Fruit fly (Drosophila melanogaster) whole organism, embryonic: ENCODE measurements around the gene Arl5.

ENCODE experiments used
- CG10209 ChIP-seq: fragments of 200-800 bp; sonication (Bioruptor generic); optimal IDR thresholded peaks from 3 replicates; lab custom pipeline; 2017; ENCODE audit warnings: missing biosample characterization, mild to moderate bottlenecking, missing genetic modification characterization, missing genetic modification reagents
- CG10654 ChIP-seq: fragments of 200-800 bp; sonication (Bioruptor generic); optimal IDR thresholded peaks from 2 replicates; lab custom pipeline; 2016; ENCODE audit warnings: missing biosample characterization, missing genetic modification characterization
- CG11085 ChIP-seq: fragments of 200-800 bp; sonication (Bioruptor generic); IDR thresholded peaks from 2 replicates; pipeline ENCODE4 v1.3.6; 2022; ENCODE audit warnings: missing biosample characterization, missing genetic modification characterization
- CG11456 ChIP-seq: fragments of 200-800 bp; sonication (Bioruptor generic); IDR thresholded peaks from 3 replicates; pipeline ENCODE4 v1.3.6; 2022; ENCODE audit warnings: missing biosample characterization, missing genetic modification characterization
- CG12391 ChIP-seq: fragments of 200-800 bp; sonication (Bioruptor generic); optimal IDR thresholded peaks from 3 replicates; lab custom pipeline; 2018; ENCODE audit warnings: missing biosample characterization, mild to moderate bottlenecking, missing genetic modification characterization, moderate library complexity
- CG14441 ChIP-seq: fragments of 200-800 bp; sonication (Bioruptor generic); IDR thresholded peaks from 2 replicates; pipeline ENCODE4 v1.3.6; 2022; ENCODE audit warnings: missing biosample characterization, missing genetic modification characterization
- CG15479 ChIP-seq: fragments of 200-800 bp; sonication (Bioruptor generic); optimal IDR thresholded peaks from 3 replicates; lab custom pipeline; 2019; ENCODE audit warnings: missing biosample characterization, mild to moderate bottlenecking, missing genetic modification characterization, moderate library complexity
- CG17912 ChIP-seq: fragments of 200-800 bp; sonication (Bioruptor generic); optimal IDR thresholded peaks from 2 replicates; lab custom pipeline; 2018; ENCODE audit warnings: missing biosample characterization, mild to moderate bottlenecking, missing genetic modification characterization
- CG2889 ChIP-seq: fragments of 200-800 bp; sonication (Bioruptor generic); IDR thresholded peaks from 3 replicates; pipeline ENCODE4 v1.3.6; 2022; ENCODE audit warnings: missing biosample characterization, missing genetic modification characterization
- CG30020 ChIP-seq: fragments of 200-800 bp; optimal IDR thresholded peaks from 2 replicates; lab custom pipeline; 2019; ENCODE audit warnings: missing biosample characterization, mild to moderate bottlenecking, missing genetic modification characterization, moderate library complexity
- CG31388 ChIP-seq: fragments of 200-800 bp; sonication (Bioruptor generic); optimal IDR thresholded peaks from 2 replicates; lab custom pipeline; 2016; ENCODE audit warnings: missing biosample characterization, missing genetic modification characterization
- CG33213 ChIP-seq: fragments of 200-800 bp; sonication (Bioruptor generic); optimal IDR thresholded peaks from 3 replicates; lab custom pipeline; 2016; ENCODE audit warnings: missing biosample characterization, missing genetic modification characterization
- CG4707 ChIP-seq: fragments of 200-800 bp; sonication (Bioruptor generic); optimal IDR thresholded peaks from 2 replicates; lab custom pipeline; 2018; ENCODE audit warnings: missing biosample characterization, mild to moderate bottlenecking, missing genetic modification characterization, moderate library complexity
- CG6175 ChIP-seq: fragments of 200-800 bp; sonication (Bioruptor generic); IDR thresholded peaks from 3 replicates; pipeline ENCODE4 v1.3.6; 2022; ENCODE audit warnings: missing biosample characterization, missing genetic modification characterization
- CG6272 ChIP-seq: fragments of 200-800 bp; sonication (Bioruptor generic); IDR thresholded peaks from 2 replicates; pipeline ENCODE4 v1.3.6; 2022; ENCODE audit warnings: missing biosample characterization, missing genetic modification characterization
- CG7556 ChIP-seq: fragments of 200-800 bp; sonication (Bioruptor generic); optimal IDR thresholded peaks from 2 replicates; lab custom pipeline; 2017; ENCODE audit warnings: missing biosample characterization, mild to moderate bottlenecking, missing genetic modification characterization
- CG8281 ChIP-seq: fragments of 200-800 bp; sonication (Bioruptor generic); optimal IDR thresholded peaks from 2 replicates; lab custom pipeline; 2018; ENCODE audit warnings: missing biosample characterization, mild to moderate bottlenecking, missing genetic modification characterization, moderate library complexity
- CG8359 ChIP-seq: fragments of 200-800 bp; sonication (Bioruptor generic); optimal IDR thresholded peaks from 2 replicates; lab custom pipeline; 2017; ENCODE audit warnings: missing biosample characterization, mild to moderate bottlenecking, missing genetic modification characterization, borderline replicate concordance
- CG8478 ChIP-seq: fragments of >200 bp; optimal IDR thresholded peaks from 2 replicates; lab custom pipeline; 2018
- CG9797 ChIP-seq: fragments of 200-800 bp; sonication (Bioruptor generic); optimal IDR thresholded peaks from 3 replicates; lab custom pipeline; 2018; ENCODE audit warnings: missing biosample characterization, mild to moderate bottlenecking, missing genetic modification characterization
- Dll ChIP-seq: fragments of 200-800 bp; sonication (Bioruptor generic); IDR thresholded peaks from 4 replicates; pipeline ENCODE4 v1.3.6; 2022; ENCODE audit warnings: missing biosample characterization, missing genetic modification characterization; ENCODE audit not compliant: partially characterized antibody
- Fer2 ChIP-seq: fragments of 200-800 bp; sonication (Bioruptor generic); optimal IDR thresholded peaks from 2 replicates; lab custom pipeline; 2018; ENCODE audit warnings: missing biosample characterization, mild to moderate bottlenecking, missing genetic modification characterization, moderate library complexity
- HLHmδ ChIP-seq: fragments of 200-800 bp; sonication (Bioruptor generic); optimal IDR thresholded peaks from 2 replicates; lab custom pipeline; 2018; ENCODE audit warnings: missing biosample characterization, mild to moderate bottlenecking, missing genetic modification characterization, moderate library complexity
- Hr51 ChIP-seq, 2 experiments: fragments of 200-800 bp; sonication (Bioruptor generic); optimal IDR thresholded peaks; 2 replicates in 1 of 2; 3 replicates in 1 of 2; lab custom pipeline; 2016 to 2018; ENCODE audit warnings: missing biosample characterization in 2 of 2, missing genetic modification characterization in 2 of 2, mild to moderate bottlenecking in 1 of 2, moderate library complexity in 1 of 2
- Mes4 ChIP-seq: fragments of 200-800 bp; sonication (Bioruptor generic); optimal IDR thresholded peaks from 2 replicates; lab custom pipeline; 2016; ENCODE audit warnings: missing biosample characterization, missing genetic modification characterization
- Optix ChIP-seq: fragments of 200-800 bp; sonication (Bioruptor generic); IDR thresholded peaks from 3 replicates; pipeline ENCODE4 v1.3.6; 2022; ENCODE audit warnings: missing biosample characterization, missing genetic modification characterization
- Usf ChIP-seq: fragments of 200-800 bp; sonication (Bioruptor generic); optimal IDR thresholded peaks from 2 replicates; lab custom pipeline; 2017; ENCODE audit warnings: missing genotype, missing biosample characterization, missing genetic modification characterization
- YL-1 ChIP-seq: fragments of 200-800 bp; sonication (Bioruptor generic); optimal IDR thresholded peaks from 3 replicates; lab custom pipeline; 2017; ENCODE audit warnings: missing biosample characterization, mild to moderate bottlenecking, missing genetic modification characterization
- bigmax ChIP-seq: fragments of 200-800 bp; sonication (Bioruptor generic); optimal IDR thresholded peaks from 2 replicates; lab custom pipeline; 2018; ENCODE audit warnings: missing biosample characterization, mild to moderate bottlenecking, missing genetic modification characterization
- cas ChIP-seq: fragments of 200-800 bp; sonication (Bioruptor generic); IDR thresholded peaks from 2 replicates; pipeline ENCODE4 v1.3.6; 2022; ENCODE audit warnings: missing biosample characterization, missing genetic modification characterization
- ci ChIP-seq: fragments of 200-800 bp; sonication (Bioruptor generic); IDR thresholded peaks from 3 replicates; pipeline ENCODE4 v1.3.6; 2022; ENCODE audit warnings: missing biosample characterization, missing genetic modification characterization
- crol ChIP-seq: fragments of 200-800 bp; sonication (Bioruptor generic); IDR thresholded peaks from 2 replicates; pipeline ENCODE4 v1.3.6; 2022; ENCODE audit warnings: missing biosample characterization, missing genetic modification characterization
- da ChIP-seq: fragments of 200-800 bp; sonication (Bioruptor generic); optimal IDR thresholded peaks from 2 replicates; lab custom pipeline; 2016; ENCODE audit warnings: missing biosample characterization, missing genetic modification characterization
- dm ChIP-seq: fragments of 200-800 bp; sonication (Bioruptor generic); optimal IDR thresholded peaks from 3 replicates; lab custom pipeline; 2016; ENCODE audit warnings: missing biosample characterization, missing genetic modification characterization
- dmrt99B ChIP-seq: fragments of 200-800 bp; sonication (Bioruptor generic); optimal IDR thresholded peaks from 2 replicates; lab custom pipeline; 2018; ENCODE audit warnings: missing biosample characterization, mild to moderate bottlenecking, missing genetic modification characterization, moderate library complexity
- eyg ChIP-seq: fragments of 200-800 bp; sonication (Bioruptor generic); optimal IDR thresholded peaks from 3 replicates; lab custom pipeline; 2016; ENCODE audit warnings: missing biosample characterization, missing genetic modification characterization
- fd3F ChIP-seq: fragments of 200-800 bp; sonication (Bioruptor generic); optimal IDR thresholded peaks from 2 replicates; lab custom pipeline; 2018; ENCODE audit warnings: missing biosample characterization, mild to moderate bottlenecking, missing genetic modification characterization, moderate library complexity
- inv ChIP-seq: fragments of 200-800 bp; sonication (Bioruptor generic); IDR thresholded peaks from 2 replicates; pipeline ENCODE4 v1.3.6; 2022; ENCODE audit warnings: missing biosample characterization, missing genetic modification characterization; ENCODE audit not compliant: partially characterized antibody
- luna ChIP-seq: fragments of 200-800 bp; sonication (Bioruptor generic); optimal IDR thresholded peaks from 2 replicates; lab custom pipeline; 2016; ENCODE audit warnings: missing biosample characterization, missing genetic modification characterization
- mam ChIP-seq: fragments of 200-800 bp; sonication (Bioruptor generic); optimal IDR thresholded peaks from 3 replicates; lab custom pipeline; 2016; ENCODE audit warnings: missing biosample characterization, missing genetic modification characterization
- mld ChIP-seq: fragments of 200-800 bp; sonication (Bioruptor generic); IDR thresholded peaks from 3 replicates; pipeline ENCODE4 v1.3.6; 2022; ENCODE audit warnings: missing biosample characterization, missing genetic modification characterization; ENCODE audit not compliant: partially characterized antibody
- org-1 ChIP-seq: fragments of 200-800 bp; sonication (Bioruptor generic); optimal IDR thresholded peaks from 2 replicates; lab custom pipeline; 2017; ENCODE audit warnings: missing biosample characterization, missing genetic modification characterization
- pb ChIP-seq: fragments of 200-800 bp; sonication (Bioruptor generic); optimal IDR thresholded peaks from 3 replicates; lab custom pipeline; 2016; ENCODE audit warnings: missing biosample characterization, missing genetic modification characterization
- ranshi ChIP-seq: fragments of 200-800 bp; sonication (Bioruptor generic); IDR thresholded peaks from 2 replicates; pipeline ENCODE4 v1.3.6; 2022; ENCODE audit warnings: missing biosample characterization, missing genetic modification characterization
- row ChIP-seq: fragments of 200-800 bp; sonication (Bioruptor generic); IDR thresholded peaks from 3 replicates; pipeline ENCODE4 v1.3.6; 2022; ENCODE audit warnings: missing biosample characterization, missing genetic modification characterization
- sc ChIP-seq, 3 experiments: fragments of >200 bp in 2 of 3; fragments of 200-800 bp in 1 of 3; sonication (Bioruptor generic) in 1 of 3; optimal IDR thresholded peaks; 2 replicates in 2 of 3; 3 replicates in 1 of 3; lab custom pipeline; 2017; ENCODE audit warnings: mild to moderate bottlenecking in 1 of 3, missing biosample characterization in 1 of 3, missing genetic modification characterization in 1 of 3, missing genetic modification reagents in 1 of 3
- shn ChIP-seq: fragments of 200-800 bp; sonication (Bioruptor generic); optimal IDR thresholded peaks from 3 replicates; lab custom pipeline; 2016; ENCODE audit warnings: missing biosample characterization, missing genetic modification characterization
- slbo ChIP-seq: fragments of 200-800 bp; sonication (Bioruptor generic); IDR thresholded peaks from 2 replicates; pipeline ENCODE4 v1.3.6; 2022; ENCODE audit warnings: missing biosample characterization, missing genetic modification characterization

Arl5 gene

DNA sequence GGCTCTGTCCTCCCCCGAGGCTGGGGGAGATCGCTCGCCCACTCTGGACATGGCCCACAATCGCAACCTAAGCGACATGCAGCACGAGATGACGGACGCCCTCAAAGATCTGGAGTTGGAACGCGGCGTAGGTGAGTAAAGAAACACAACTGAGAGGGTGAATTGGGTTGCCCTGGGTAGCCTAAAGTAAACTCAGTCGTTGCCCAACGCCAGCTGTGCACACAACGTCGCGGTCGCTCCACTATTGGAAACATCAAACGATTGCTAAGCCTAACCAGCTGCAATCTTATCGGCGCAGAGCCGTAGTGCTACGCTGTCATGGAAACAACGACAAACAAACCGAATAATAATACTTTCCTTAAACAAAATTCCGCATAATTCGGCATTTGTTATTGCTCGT, 47.7 kb upstream of the Arl5 start (continued):
- TF ChIP-seq org-1: peak; percentile 36
- TF ChIP-seq CG14441 (GFP tag; lab: Robert Waterston, UW): 0 out of 2 replicates have a peak, but pooled peaks have one; percentile 24
- TF ChIP-seq bigmax (GFP tag; lab: Kevin White, UChicago): no peak
- no peak for TF ChIP-seq row (GFP tag; lab: Robert Waterston, UW)
- no peak for TF ChIP-seq CG2889 (GFP tag; lab: Robert Waterston, UW)
- no peak for TF ChIP-seq sc (optimal IDR thresholded peaks at IDR 0.05; lab: Kevin White, UChicago)
- TF ChIP-seq sc (GFP tag; optimal IDR thresholded peaks at IDR 0.05; lab: Kevin White, UChicago): no peak
- no peak for TF ChIP-seq CG8478 (lab: Kevin White, UChicago)
- no peak for TF ChIP-seq CG12391 (tag; lab: Kevin White, UChicago)
- TF ChIP-seq CG33213 (GFP tag; lab: Kevin White, UChicago): no peak
- TF ChIP-seq shn (GFP tag; lab: Kevin White, UChicago): no peak
- TF ChIP-seq CG6175 (GFP tag; lab: Robert Waterston, UW): no peak
- peak in 1 of 2 experiments; percentile 11 for TF ChIP-seq Hr51 (GFP tag; optimal IDR thresholded peaks at IDR 0.05; lab: Kevin White, UChicago)
- TF ChIP-seq CG7556 (GFP tag; lab: Kevin White, UChicago): no peak
- no peak for TF ChIP-seq Optix
- no peak for TF ChIP-seq CG9797 (GFP tag; lab: Kevin White, UChicago)
- no peak for TF ChIP-seq dm (GFP tag; lab: Kevin White, UChicago)
- no peak for TF ChIP-seq mld (GFP tag; lab: Robert Waterston, UW)
- peak; percentile 28 for TF ChIP-seq da (GFP tag; lab: Kevin White, UChicago)
- no peak for TF ChIP-seq CG10654
- TF ChIP-seq CG10209 (GFP tag; lab: Kevin White, UChicago): peak; percentile 50
- TF ChIP-seq CG15479 (GFP tag; lab: Kevin White, UChicago): no peak
- no peak for TF ChIP-seq CG17912 (GFP tag; lab: Kevin White, UChicago)
- no peak for TF ChIP-seq mam
- no peak for TF ChIP-seq pb (GFP tag; lab: Kevin White, UChicago)

DNA sequence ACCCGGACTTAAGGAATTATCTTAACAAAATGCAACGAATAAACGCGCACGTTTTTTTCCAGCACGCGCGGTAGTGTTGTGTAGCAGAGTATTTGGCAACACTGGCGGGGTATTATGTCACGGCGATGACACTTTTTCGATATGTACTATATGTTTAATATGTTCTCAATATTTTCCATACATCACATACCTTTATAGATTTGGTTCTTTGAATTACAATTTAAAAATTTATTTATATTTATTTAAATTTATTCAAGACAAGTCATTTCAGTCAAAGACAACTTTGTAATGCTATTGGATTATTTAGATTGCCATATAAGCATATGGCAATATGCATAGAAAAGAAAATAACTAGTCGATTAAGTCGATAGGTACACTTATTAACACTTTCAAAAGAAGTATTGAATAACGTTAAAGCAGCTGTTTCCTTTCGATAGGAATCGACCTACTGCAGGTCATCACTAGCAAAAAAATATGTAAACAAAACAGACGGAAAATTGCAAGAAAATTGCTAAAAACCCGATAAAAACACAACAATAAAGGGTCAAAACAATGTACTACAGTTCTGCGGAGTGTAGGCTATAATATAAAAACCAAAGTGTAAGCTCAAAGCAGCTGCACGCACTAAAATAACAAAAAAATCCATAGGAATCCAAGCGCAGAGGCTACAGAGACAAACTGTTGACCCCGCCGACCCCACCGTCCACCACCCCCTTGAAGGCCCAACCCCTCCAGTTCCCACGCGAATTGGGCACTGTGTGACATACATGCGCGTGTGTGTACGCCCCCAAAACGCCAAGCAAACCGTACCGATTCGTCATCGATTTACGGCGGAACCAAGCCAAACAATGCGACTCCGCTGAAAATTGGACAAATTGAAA, 46.7 kb upstream of the Arl5 start, which contains the start of the genes CG7182 and GAPcenA:
Gene CG7182, minus strand, starts transcription at position 283 of the 881 bp plus-strand sequence.
Gene GAPcenA, plus strand, starts transcription at position 462 of the 881 bp plus-strand sequence.
- peak; percentile 51 for TF ChIP-seq dmrt99B (tag; lab: Kevin White, UChicago)
- peak; percentile 15 for TF ChIP-seq luna (GFP tag; lab: Kevin White, UChicago)
- peak; percentile 99 for TF ChIP-seq crol (GFP tag; lab: Robert Waterston, UW)
- TF ChIP-seq CG8359 (GFP tag; lab: Kevin White, UChicago): no peak
- TF ChIP-seq eyg (GFP tag; lab: Kevin White, UChicago): no peak
- TF ChIP-seq Dll (GFP tag; lab: Robert Waterston, UW): peak; percentile 72
- TF ChIP-seq Usf (GFP tag; lab: Kevin White, UChicago): peak; percentile 27
- TF ChIP-seq CG6272 (GFP tag; lab: Robert Waterston, UW): peak; percentile 26; the same call in 1 of the 2 replicates
- no peak for TF ChIP-seq inv
- TF ChIP-seq CG31388 (GFP tag; lab: Kevin White, UChicago): peak; percentile 24
- TF ChIP-seq Mes4 (GFP tag; lab: Kevin White, UChicago): no peak
- TF ChIP-seq da (GFP tag; lab: Kevin White, UChicago): no peak
- TF ChIP-seq ci (GFP tag; lab: Robert Waterston, UW): 0 out of 3 replicates have a peak, but pooled peaks have one; percentile 18
- TF ChIP-seq CG11456 (GFP tag; lab: Robert Waterston, UW): no peak
- no peak for TF ChIP-seq cas (GFP tag; lab: Robert Waterston, UW)
- TF ChIP-seq CG4707 (GFP tag; lab: Kevin White, UChicago): no peak
- peak; percentile 43 for TF ChIP-seq CG8281 (tag; lab: Kevin White, UChicago)
- TF ChIP-seq CG11085 (GFP tag; lab: Robert Waterston, UW): peak; percentile 41
- peak; percentile 36; the same call in 1 of the 2 replicates for TF ChIP-seq ranshi
- peak; percentile 70 for TF ChIP-seq slbo (GFP tag; lab: Robert Waterston, UW)
- TF ChIP-seq HLHmδ (GFP tag; lab: Kevin White, UChicago): no peak
- peak; percentile 62 for TF ChIP-seq Fer2 (tag; lab: Kevin White, UChicago)
- TF ChIP-seq fd3F: peak; percentile 68
- TF ChIP-seq CG30020 (tag; lab: Kevin White, UChicago): peak; percentile 82
- TF ChIP-seq YL-1 (GFP tag; lab: Kevin White, UChicago): peak; percentile 76
